Fruit fly (Drosophila melanogaster) whole organism, embryonic: ENCODE data around the gene Prtl99C.

Experiments
- Adf1 ChIP-seq: fragments of 200-800 bp; sonication (Bioruptor generic); IDR thresholded peaks from 2 replicates; pipeline ENCODE4 v1.3.6; 2022; ENCODE audit warnings: missing biosample characterization, missing genetic modification characterization
- Awh ChIP-seq: fragments of 200-800 bp; sonication (Bioruptor generic); IDR thresholded peaks from 2 replicates; pipeline ENCODE4, ENCODE4 v1.3.6; 2022; ENCODE audit warnings: missing biosample characterization, missing genetic modification characterization
- C15 ChIP-seq: fragments of 200-800 bp; sonication (Bioruptor generic); IDR thresholded peaks from 3 replicates; pipeline ENCODE4 v1.3.6; 2022; ENCODE audit warnings: missing biosample characterization, missing genetic modification characterization
- CG10959 ChIP-seq: fragments of 200-800 bp; sonication (Bioruptor generic); IDR thresholded peaks from 2 replicates; pipeline ENCODE4 v1.3.6; 2022; ENCODE audit warnings: missing biosample characterization, missing genetic modification characterization
- CG11723 ChIP-seq: fragments of 200-800 bp; sonication (Bioruptor generic); optimal IDR thresholded peaks from 2 replicates; lab custom pipeline; 2017; ENCODE audit warnings: missing biosample characterization, mild to moderate bottlenecking, missing genetic modification characterization
- CG12659 ChIP-seq: fragments of 200-800 bp; sonication (Bioruptor generic); optimal IDR thresholded peaks from 3 replicates; lab custom pipeline; 2017; ENCODE audit warnings: mild to moderate bottlenecking, missing biosample characterization, missing genetic modification reagents, missing genetic modification characterization
- CG13624 ChIP-seq: fragments of 200-800 bp; sonication (Bioruptor generic); optimal IDR thresholded peaks from 2 replicates; lab custom pipeline; 2016; ENCODE audit warnings: missing biosample characterization, missing genetic modification characterization
- CG15601 ChIP-seq: fragments of 200-800 bp; sonication (Bioruptor generic); optimal IDR thresholded peaks from 3 replicates; lab custom pipeline; 2019; ENCODE audit warnings: missing biosample characterization, mild to moderate bottlenecking, missing genetic modification characterization, moderate library complexity
- CG15696 ChIP-seq: fragments of 200-800 bp; sonication (Bioruptor generic); optimal IDR thresholded peaks from 2 replicates; lab custom pipeline; 2019; ENCODE audit warnings: missing biosample characterization, mild to moderate bottlenecking, missing genetic modification characterization, moderate library complexity
- CG17385 ChIP-seq: fragments of 200-800 bp; sonication (Bioruptor generic); optimal IDR thresholded peaks from 3 replicates; lab custom pipeline; 2018; ENCODE audit warnings: missing biosample characterization, mild to moderate bottlenecking, missing genetic modification characterization
- CG18476 ChIP-seq: fragments of 200-800 bp; sonication (Bioruptor generic); optimal IDR thresholded peaks from 2 replicates; lab custom pipeline; 2016; ENCODE audit warnings: missing biosample characterization, mild to moderate bottlenecking, missing genetic modification characterization
- CG31441 ChIP-seq: fragments of 200-800 bp; sonication (Bioruptor generic); IDR thresholded peaks from 2 replicates; pipeline ENCODE4 v1.3.6; 2022; ENCODE audit warnings: missing biosample characterization, missing genetic modification characterization
- CG32772 ChIP-seq: fragments of 200-800 bp; sonication (Bioruptor generic); IDR thresholded peaks from 2 replicates; pipeline ENCODE4 v1.3.6; 2022; ENCODE audit warnings: missing biosample characterization, missing genetic modification characterization
- CG5245 ChIP-seq: fragments of 200-800 bp; sonication (Bioruptor generic); optimal IDR thresholded peaks from 3 replicates; lab custom pipeline; 2016; ENCODE audit warnings: missing biosample characterization, missing genetic modification characterization
- CG6654 ChIP-seq: fragments of 200-800 bp; sonication (Bioruptor generic); optimal IDR thresholded peaks from 2 replicates; lab custom pipeline; 2017; ENCODE audit warnings: missing biosample characterization, mild to moderate bottlenecking, missing genetic modification characterization
- CG6765 ChIP-seq: fragments of 200-800 bp; sonication (Bioruptor generic); optimal IDR thresholded peaks from 3 replicates; lab custom pipeline; 2017; ENCODE audit warnings: missing biosample characterization, mild to moderate bottlenecking, missing genetic modification characterization
- CG7786 ChIP-seq: fragments of 200-800 bp; sonication (Bioruptor generic); optimal IDR thresholded peaks from 2 replicates; lab custom pipeline; 2016; ENCODE audit warnings: missing biosample characterization, missing genetic modification characterization
- CG8359 ChIP-seq: fragments of 200-800 bp; sonication (Bioruptor generic); optimal IDR thresholded peaks from 2 replicates; lab custom pipeline; 2017; ENCODE audit warnings: missing biosample characterization, mild to moderate bottlenecking, missing genetic modification characterization, borderline replicate concordance
- CTCF ChIP-seq: fragments of 200-800 bp; sonication (Bioruptor generic); optimal IDR thresholded peaks from 2 replicates; lab custom pipeline; 2017; ENCODE audit warnings: missing biosample characterization, mild to moderate bottlenecking, missing genetic modification characterization, moderate library complexity
- D ChIP-seq, 2 experiments: fragments of 200-800 bp in 1 of 2; fragments of >200 bp in 1 of 2; sonication (Bioruptor generic) in 1 of 2; optimal IDR thresholded peaks; 2 replicates in 1 of 2; 3 replicates in 1 of 2; lab custom pipeline; 2017; ENCODE audit warnings: mild to moderate bottlenecking in 1 of 2, missing biosample characterization in 1 of 2, missing genetic modification characterization in 1 of 2, missing genetic modification reagents in 1 of 2
- Dad ChIP-seq: fragments of 200-800 bp; sonication (Bioruptor generic); optimal IDR thresholded peaks from 3 replicates; lab custom pipeline; 2016; ENCODE audit warnings: missing biosample characterization, missing genetic modification characterization
- Doc2 ChIP-seq: fragments of 200-800 bp; sonication (Bioruptor generic); IDR thresholded peaks from 2 replicates; pipeline ENCODE4 v1.3.6; 2022; ENCODE audit warnings: missing biosample characterization, missing genetic modification characterization
- Fer2 ChIP-seq: fragments of 200-800 bp; sonication (Bioruptor generic); optimal IDR thresholded peaks from 2 replicates; lab custom pipeline; 2018; ENCODE audit warnings: missing biosample characterization, mild to moderate bottlenecking, missing genetic modification characterization, moderate library complexity
- Hand ChIP-seq: fragments of 200-800 bp; sonication (Bioruptor generic); optimal IDR thresholded peaks from 2 replicates; lab custom pipeline; 2017; ENCODE audit warnings: mild to moderate bottlenecking, missing biosample characterization, missing genetic modification reagents, missing genetic modification characterization
- HmgD ChIP-seq: fragments of 200-800 bp; sonication (Bioruptor generic); optimal IDR thresholded peaks from 3 replicates; lab custom pipeline; 2016; ENCODE audit warnings: missing biosample characterization, missing genetic modification characterization
- Lim3 ChIP-seq: fragments of 200-800 bp; sonication (Bioruptor generic); IDR thresholded peaks from 2 replicates; pipeline ENCODE4 v1.3.6; 2022; ENCODE audit warnings: missing biosample characterization, missing genetic modification characterization
- Mad ChIP-seq: fragments of 200-800 bp; sonication (Bioruptor generic); optimal IDR thresholded peaks from 2 replicates; lab custom pipeline; 2016; ENCODE audit warnings: missing biosample characterization, missing genetic modification characterization
- Mrtf ChIP-seq: fragments of 200-800 bp; sonication (Bioruptor generic); IDR thresholded peaks from 3 replicates; pipeline ENCODE4 v1.3.6; 2022; ENCODE audit warnings: missing biosample characterization, missing genetic modification characterization
- NFAT ChIP-seq: fragments of 200-800 bp; sonication (Bioruptor generic); IDR thresholded peaks from 2 replicates; pipeline ENCODE4 v1.3.6; 2022; ENCODE audit warnings: missing biosample characterization, missing genetic modification characterization
- Rx ChIP-seq: fragments of 200-800 bp; sonication (Bioruptor generic); IDR thresholded peaks from 2 replicates; pipeline ENCODE4 v1.3.6; 2022; ENCODE audit warnings: missing biosample characterization, missing genetic modification characterization
- Sin3A ChIP-seq: fragments of >200 bp; optimal IDR thresholded peaks from 2 replicates; lab custom pipeline; 2018
- Sry-β ChIP-seq: fragments of 200-800 bp; sonication (Bioruptor generic); optimal IDR thresholded peaks from 2 replicates; lab custom pipeline; 2018; ENCODE audit warnings: missing biosample characterization, mild to moderate bottlenecking, missing genetic modification characterization, moderate library complexity
- Ssrp ChIP-seq: fragments of 200-800 bp; sonication (Bioruptor generic); optimal IDR thresholded peaks from 2 replicates; lab custom pipeline; 2018; ENCODE audit warnings: missing biosample characterization, mild to moderate bottlenecking, missing genetic modification characterization, moderate library complexity
- Taf1 ChIP-seq: fragments of 200-800 bp; sonication (Bioruptor generic); IDR thresholded peaks from 2 replicates; pipeline ENCODE4 v1.3.6; 2022; ENCODE audit warnings: missing biosample characterization, missing genetic modification characterization
- ase ChIP-seq: fragments of 200-800 bp; sonication (Bioruptor generic); IDR thresholded peaks from 3 replicates; pipeline ENCODE4 v1.3.6; 2022; ENCODE audit warnings: missing biosample characterization, missing genetic modification characterization
- ash1 ChIP-seq: fragments of 200-800 bp; sonication (Bioruptor generic); optimal IDR thresholded peaks from 2 replicates; lab custom pipeline; 2018; ENCODE audit warnings: missing biosample characterization, mild to moderate bottlenecking, missing genetic modification characterization
- crp ChIP-seq, 2 experiments: fragments of 200-800 bp; sonication (Bioruptor generic); optimal IDR thresholded peaks; 2 replicates in 1 of 2; 3 replicates in 1 of 2; lab custom pipeline; 2017; ENCODE audit warnings: missing biosample characterization in 2 of 2, missing genetic modification characterization in 2 of 2, mild to moderate bottlenecking in 1 of 2, moderate library complexity in 1 of 2
- da ChIP-seq: fragments of 200-800 bp; sonication (Bioruptor generic); optimal IDR thresholded peaks from 2 replicates; lab custom pipeline; 2016; ENCODE audit warnings: missing biosample characterization, missing genetic modification characterization
- dan ChIP-seq: fragments of 200-800 bp; sonication (Bioruptor generic); IDR thresholded peaks from 2 replicates; pipeline ENCODE4 v1.3.6; 2022; ENCODE audit warnings: missing biosample characterization, missing genetic modification characterization
- eve ChIP-seq, 2 experiments: fragments of >200 bp; optimal IDR thresholded peaks; 2 replicates each; lab custom pipeline; 2017; ENCODE audit warnings: missing biosample characterization in 2 of 2, missing genetic modification characterization in 2 of 2
- gfzf ChIP-seq: fragments of 200-800 bp; sonication (Bioruptor generic); optimal IDR thresholded peaks from 2 replicates; lab custom pipeline; 2016; ENCODE audit warnings: missing biosample characterization, mild to moderate bottlenecking, missing genetic modification characterization, moderate library complexity
- h ChIP-seq: fragments of >200 bp; optimal IDR thresholded peaks from 2 replicates; lab custom pipeline; 2017
- ham ChIP-seq: fragments of 200-800 bp; sonication (Bioruptor generic); IDR thresholded peaks from 2 replicates; pipeline ENCODE4 v1.3.6; 2022; ENCODE audit warnings: missing biosample characterization, missing genetic modification characterization
- jigr1 ChIP-seq: fragments of 200-800 bp; sonication (Bioruptor generic); IDR thresholded peaks from 3 replicates; pipeline ENCODE4 v1.3.6; 2022; ENCODE audit warnings: missing biosample characterization, missing genetic modification characterization
- lbe ChIP-seq: fragments of 200-800 bp; sonication (Bioruptor generic); optimal IDR thresholded peaks from 2 replicates; lab custom pipeline; 2016; ENCODE audit warnings: missing biosample characterization, mild to moderate bottlenecking, missing genetic modification characterization
- phol ChIP-seq: fragments of 200-800 bp; sonication (Bioruptor generic); optimal IDR thresholded peaks from 3 replicates; lab custom pipeline; 2018; ENCODE audit warnings: missing biosample characterization, mild to moderate bottlenecking, missing genetic modification characterization, moderate library complexity
- shn ChIP-seq: fragments of 200-800 bp; sonication (Bioruptor generic); optimal IDR thresholded peaks from 3 replicates; lab custom pipeline; 2016; ENCODE audit warnings: missing biosample characterization, missing genetic modification characterization
- stwl ChIP-seq: fragments of 200-800 bp; sonication (Bioruptor generic); optimal IDR thresholded peaks from 3 replicates; lab custom pipeline; 2018; ENCODE audit warnings: missing biosample characterization, mild to moderate bottlenecking, missing genetic modification characterization, moderate library complexity
- tup ChIP-seq: fragments of 200-800 bp; sonication (Bioruptor generic); optimal IDR thresholded peaks from 2 replicates; lab custom pipeline; 2016; ENCODE audit warnings: missing biosample characterization, mild to moderate bottlenecking, missing genetic modification characterization, moderate library complexity
- vvl ChIP-seq: fragments of 200-800 bp; sonication (Bioruptor generic); IDR thresholded peaks from 2 replicates; pipeline ENCODE4 v1.3.6; 2022; ENCODE audit warnings: missing biosample characterization, missing genetic modification characterization

Gene Prtl99C

dm6 chr3R:29861432-29862249, 25.9 kb downstream of the Prtl99C start, which contains the start of the genes CG15514 and RpS8 (continued):
- TF ChIP-seq CG10959 (GFP tag; lab: Robert Waterston, UW): no peak
- TF ChIP-seq Sry-β (GFP tag; lab: Kevin White, UChicago): no peak
- TF ChIP-seq Sin3A (lab: Kevin White, UChicago): peak; percentile 70
- peak; percentile 16 for TF ChIP-seq Mad
- peak; percentile 67 for TF ChIP-seq Fer2 (tag; lab: Kevin White, UChicago)
- TF ChIP-seq CG6654: peak; percentile 19
- no peak for TF ChIP-seq shn (GFP tag; lab: Kevin White, UChicago)
- TF ChIP-seq NFAT: 0 out of 2 replicates have a peak, but pooled peaks have one; percentile 27
- TF ChIP-seq CG12659 (GFP tag; lab: Kevin White, UChicago): peak; percentile 88
- peak; percentile 71 for TF ChIP-seq CG15601 (tag; lab: Kevin White, UChicago)
- TF ChIP-seq stwl (tag; lab: Kevin White, UChicago): peak; percentile 35
- TF ChIP-seq Hand (GFP tag; lab: Kevin White, UChicago): no peak
- TF ChIP-seq CTCF (GFP tag; lab: Kevin White, UChicago): peak; percentile 3
- peak; percentile 31 for TF ChIP-seq ash1 (GFP tag; lab: Kevin White, UChicago)
- peak; percentile 28 for TF ChIP-seq CG13624 (GFP tag; lab: Kevin White, UChicago)
- TF ChIP-seq lbe: no peak
- TF ChIP-seq Dad (GFP tag; lab: Kevin White, UChicago): peak; percentile 11
- TF ChIP-seq C15 (GFP tag; lab: Robert Waterston, UW): no peak
- peak; percentile 48 for TF ChIP-seq CG11723 (GFP tag; lab: Kevin White, UChicago)
- TF ChIP-seq HmgD (GFP tag; lab: Kevin White, UChicago): no peak
- TF ChIP-seq CG17385 (GFP tag; lab: Kevin White, UChicago): peak; percentile 70
- TF ChIP-seq ham (GFP tag; lab: Robert Waterston, UW): no peak
- peak in 1 of 2 experiments; percentile 14 for TF ChIP-seq crp (GFP tag; optimal IDR thresholded peaks at IDR 0.05; lab: Kevin White, UChicago)
- TF ChIP-seq Doc2 (GFP tag; lab: Robert Waterston, UW): no peak
- peak; percentile 55; the same call in 1 of the 2 replicates for TF ChIP-seq vvl
- no peak for TF ChIP-seq Taf1
- no peak for TF ChIP-seq Mrtf (GFP tag; lab: Robert Waterston, UW)
- no peak for TF ChIP-seq CG18476 (GFP tag; lab: Kevin White, UChicago)
- TF ChIP-seq CG32772 (GFP tag; lab: Robert Waterston, UW): no peak
- no peak for TF ChIP-seq D (optimal IDR thresholded peaks at IDR 0.05; lab: Kevin White, UChicago)
- peak; percentile 29 for TF ChIP-seq D (GFP tag; optimal IDR thresholded peaks at IDR 0.05; lab: Kevin White, UChicago)
- TF ChIP-seq da: peak; percentile 41
- peak; percentile 24; the same call in 1 of the 2 replicates for TF ChIP-seq Rx (GFP tag; lab: Robert Waterston, UW)
- no peak; the same call in 2 of the 3 replicates for TF ChIP-seq jigr1 (GFP tag; lab: Robert Waterston, UW)
- TF ChIP-seq h (lab: Kevin White, UChicago): no peak
- no peak for TF ChIP-seq eve (GFP tag; optimal IDR thresholded peaks at IDR 0.05; lab: Kevin White, UChicago)
- TF ChIP-seq Awh (GFP tag; lab: Robert Waterston, UW): no peak
- TF ChIP-seq Ssrp (tag; lab: Kevin White, UChicago): peak; percentile 30
- TF ChIP-seq ase: no peak
- no peak for TF ChIP-seq CG5245 (GFP tag; lab: Kevin White, UChicago)
- no peak; the same call in 1 of the 2 replicates for TF ChIP-seq Adf1 (GFP tag; lab: Robert Waterston, UW)
- TF ChIP-seq CG31441 (GFP tag; lab: Robert Waterston, UW): peak; percentile 50; the same call in 1 of the 2 replicates
- no peak for TF ChIP-seq Lim3 (GFP tag; lab: Robert Waterston, UW)
- peak; percentile 75 for TF ChIP-seq phol (tag; lab: Kevin White, UChicago)
- no peak for TF ChIP-seq dan (GFP tag; lab: Robert Waterston, UW)
- TF ChIP-seq tup: no peak
- peak; percentile 74 for TF ChIP-seq gfzf
- peak; percentile 14 for TF ChIP-seq CG8359 (GFP tag; lab: Kevin White, UChicago)
- TF ChIP-seq CG6765 (GFP tag; lab: Kevin White, UChicago): peak; percentile 69
- TF ChIP-seq CG15696 (tag; lab: Kevin White, UChicago): peak; percentile 45
- no peak for TF ChIP-seq CG7786 (GFP tag; lab: Kevin White, UChicago)
